Fruit fly (Drosophila melanogaster) whole organism, embryonic: Measurements from ENCODE around the gene CG18265.
A peak's percentile ranks its signal among the peaks of the same experiment; 100 is the strongest.

ENCODE experiments used
- Adf1 ChIP-seq: fragments of 200-800 bp; sonication (Bioruptor generic); IDR thresholded peaks from 2 replicates; pipeline ENCODE4 v1.3.6; 2022; ENCODE audit warnings: missing biosample characterization, missing genetic modification characterization
- Atf-2 ChIP-seq: fragments of 200-800 bp; sonication (Bioruptor generic); optimal IDR thresholded peaks from 2 replicates; lab custom pipeline; 2016; ENCODE audit warnings: missing biosample characterization, missing genetic modification characterization
- Bdp1 ChIP-seq: fragments of 200-800 bp; sonication (Bioruptor generic); optimal IDR thresholded peaks from 3 replicates; lab custom pipeline; 2016; ENCODE audit warnings: missing biosample characterization, missing genetic modification characterization
- CG10267 ChIP-seq: fragments of 200-800 bp; sonication (Bioruptor generic); optimal IDR thresholded peaks from 2 replicates; lab custom pipeline; 2018; ENCODE audit warnings: missing biosample characterization, mild to moderate bottlenecking, missing genetic modification characterization, moderate library complexity
- CG10274 ChIP-seq: fragments of 200-800 bp; sonication (Bioruptor generic); optimal IDR thresholded peaks from 3 replicates; lab custom pipeline; 2017; ENCODE audit warnings: missing biosample characterization, mild to moderate bottlenecking, missing genetic modification characterization
- CG10979 ChIP-seq: fragments of 200-800 bp; sonication (Bioruptor generic); optimal IDR thresholded peaks from 2 replicates; lab custom pipeline; 2018; ENCODE audit warnings: missing biosample characterization, mild to moderate bottlenecking, missing genetic modification characterization, moderate library complexity
- CG12219 ChIP-seq: fragments of 200-800 bp; sonication (Bioruptor generic); optimal IDR thresholded peaks from 3 replicates; lab custom pipeline; 2018; ENCODE audit warnings: missing biosample characterization, mild to moderate bottlenecking, missing genetic modification characterization
- CG13296 ChIP-seq: fragments of 200-800 bp; sonication (Bioruptor generic); optimal IDR thresholded peaks from 3 replicates; lab custom pipeline; 2018; ENCODE audit warnings: missing biosample characterization, mild to moderate bottlenecking, missing genetic modification characterization
- CG13624 ChIP-seq: fragments of 200-800 bp; sonication (Bioruptor generic); optimal IDR thresholded peaks from 2 replicates; lab custom pipeline; 2016; ENCODE audit warnings: missing biosample characterization, missing genetic modification characterization
- CG16815 ChIP-seq: fragments of 200-800 bp; sonication (Bioruptor generic); optimal IDR thresholded peaks from 3 replicates; lab custom pipeline; 2017; ENCODE audit warnings: missing biosample characterization, mild to moderate bottlenecking, missing genetic modification characterization
- CG1792 ChIP-seq: fragments of 200-800 bp; sonication (Bioruptor generic); optimal IDR thresholded peaks from 2 replicates; lab custom pipeline; 2016; ENCODE audit warnings: missing biosample characterization, missing genetic modification characterization
- CG18619 ChIP-seq: fragments of 200-800 bp; sonication (Bioruptor generic); optimal IDR thresholded peaks from 3 replicates; lab custom pipeline; 2017; ENCODE audit warnings: missing biosample characterization, mild to moderate bottlenecking, missing genetic modification characterization
- CG2129 ChIP-seq: fragments of 200-800 bp; sonication (Bioruptor generic); IDR thresholded peaks from 2 replicates; pipeline ENCODE4 v1.3.6; 2022; ENCODE audit warnings: missing biosample characterization, missing genetic modification characterization; ENCODE audit not compliant: partially characterized antibody
- CG2202 ChIP-seq: fragments of 200-800 bp; sonication (Bioruptor generic); optimal IDR thresholded peaks from 2 replicates; lab custom pipeline; 2018; ENCODE audit warnings: missing biosample characterization, mild to moderate bottlenecking, missing genetic modification characterization
- CG31224 ChIP-seq: fragments of 200-800 bp; sonication (Bioruptor generic); IDR thresholded peaks from 2 replicates; pipeline ENCODE4 v1.3.6; 2022; ENCODE audit warnings: missing biosample characterization, missing genetic modification characterization
- CG3995 ChIP-seq: fragments of 200-800 bp; sonication (Bioruptor generic); optimal IDR thresholded peaks from 3 replicates; lab custom pipeline; 2016; ENCODE audit warnings: missing biosample characterization, missing genetic modification characterization
- CG4424 ChIP-seq: fragments of 200-800 bp; sonication (Bioruptor generic); optimal IDR thresholded peaks from 3 replicates; lab custom pipeline; 2016; ENCODE audit warnings: missing biosample characterization, missing genetic modification characterization
- CG5953 ChIP-seq: fragments of 200-800 bp; sonication (Bioruptor generic); IDR thresholded peaks from 2 replicates; pipeline ENCODE4 v1.3.6; 2022; ENCODE audit warnings: missing biosample characterization, missing genetic modification characterization
- CG6683 ChIP-seq: fragments of 200-800 bp; sonication (Bioruptor generic); optimal IDR thresholded peaks from 2 replicates; lab custom pipeline; 2017; ENCODE audit warnings: missing biosample characterization, mild to moderate bottlenecking, missing genetic modification characterization, missing genetic modification reagents
- CG6689 ChIP-seq: fragments of 200-800 bp; sonication (Bioruptor generic); IDR thresholded peaks from 2 replicates; pipeline ENCODE4 v1.3.6; 2022; ENCODE audit warnings: missing biosample characterization, missing genetic modification characterization
- CG7987 ChIP-seq: fragments of 200-800 bp; sonication (Bioruptor generic); optimal IDR thresholded peaks from 2 replicates; lab custom pipeline; 2018; ENCODE audit warnings: missing biosample characterization, mild to moderate bottlenecking, missing genetic modification characterization, moderate library complexity
- CTCF ChIP-seq: fragments of 200-800 bp; sonication (Bioruptor generic); optimal IDR thresholded peaks from 2 replicates; lab custom pipeline; 2017; ENCODE audit warnings: missing biosample characterization, mild to moderate bottlenecking, missing genetic modification characterization, moderate library complexity
- Camta ChIP-seq: fragments of 200-800 bp; sonication (Bioruptor generic); optimal IDR thresholded peaks from 2 replicates; lab custom pipeline; 2016; ENCODE audit warnings: missing biosample characterization, missing genetic modification characterization
- D19A ChIP-seq: fragments of 200-800 bp; optimal IDR thresholded peaks from 3 replicates; lab custom pipeline; 2019; ENCODE audit warnings: missing biosample characterization, mild to moderate bottlenecking, missing genetic modification characterization, moderate library complexity
- Dbx ChIP-seq: fragments of 200-800 bp; sonication (Bioruptor generic); IDR thresholded peaks from 3 replicates; pipeline ENCODE4 v1.3.6; 2022; ENCODE audit warnings: missing biosample characterization, missing genetic modification characterization
- Elba2 ChIP-seq: fragments of 200-800 bp; sonication (Bioruptor generic); optimal IDR thresholded peaks from 3 replicates; lab custom pipeline; 2016; ENCODE audit warnings: missing biosample characterization, missing genetic modification characterization
- HLH54F ChIP-seq: fragments of 200-800 bp; sonication (Bioruptor generic); optimal IDR thresholded peaks from 3 replicates; lab custom pipeline; 2016; ENCODE audit warnings: missing biosample characterization, missing genetic modification characterization
- Kr ChIP-seq: fragments of 200-800 bp; sonication (Bioruptor generic); optimal IDR thresholded peaks from 2 replicates; lab custom pipeline; 2017; ENCODE audit warnings: missing biosample characterization, mild to moderate bottlenecking, missing genetic modification characterization
- Med ChIP-seq: fragments of 200-800 bp; sonication (Bioruptor generic); peaks from one replicate; lab custom pipeline; 2016; ENCODE audit warnings: missing biosample characterization, missing genetic modification characterization, mild to moderate bottlenecking, inconsistent platforms, moderate library complexity
- NC2β ChIP-seq: fragments of 200-800 bp; sonication (Bioruptor generic); optimal IDR thresholded peaks from 2 replicates; lab custom pipeline; 2016; ENCODE audit warnings: missing biosample characterization, missing genetic modification characterization
- Nf-YA ChIP-seq: fragments of 200-800 bp; sonication (Bioruptor generic); IDR thresholded peaks from 2 replicates; pipeline ENCODE4 v1.3.6; 2022; ENCODE audit warnings: missing biosample characterization, missing genetic modification characterization
- Sry-β ChIP-seq: fragments of 200-800 bp; sonication (Bioruptor generic); optimal IDR thresholded peaks from 2 replicates; lab custom pipeline; 2018; ENCODE audit warnings: missing biosample characterization, mild to moderate bottlenecking, missing genetic modification characterization, moderate library complexity
- abd-A ChIP-seq: fragments of 200-800 bp; sonication (Bioruptor generic); optimal IDR thresholded peaks from 3 replicates; lab custom pipeline; 2019; ENCODE audit warnings: missing biosample characterization, mild to moderate bottlenecking, missing genetic modification characterization, moderate library complexity
- aop ChIP-seq: fragments of 200-800 bp; sonication (Bioruptor generic); IDR thresholded peaks from 2 replicates; pipeline ENCODE4 v1.3.6; 2022; ENCODE audit warnings: missing biosample characterization, missing genetic modification characterization
- ap ChIP-seq: fragments of 200-800 bp; sonication (Bioruptor generic); IDR thresholded peaks from 2 replicates; pipeline ENCODE4 v1.3.6; 2022; ENCODE audit warnings: missing biosample characterization, missing genetic modification characterization
- bbx ChIP-seq: fragments of 200-800 bp; sonication (Bioruptor generic); IDR thresholded peaks from 2 replicates; pipeline ENCODE4 v1.3.6; 2022; ENCODE audit warnings: missing biosample characterization, missing genetic modification characterization; ENCODE audit not compliant: partially characterized antibody
- cas ChIP-seq: fragments of 200-800 bp; sonication (Bioruptor generic); IDR thresholded peaks from 2 replicates; pipeline ENCODE4 v1.3.6; 2022; ENCODE audit warnings: missing biosample characterization, missing genetic modification characterization
- cato ChIP-seq: fragments of 200-800 bp; sonication (Bioruptor generic); optimal IDR thresholded peaks from 2 replicates; lab custom pipeline; 2016; ENCODE audit warnings: missing biosample characterization, missing genetic modification characterization, borderline replicate concordance
- chinmo ChIP-seq: fragments of 200-800 bp; sonication (Bioruptor generic); IDR thresholded peaks from 4 replicates; pipeline ENCODE4 v1.3.6; 2022; ENCODE audit warnings: missing biosample characterization, missing genetic modification characterization; ENCODE audit not compliant: partially characterized antibody
- lbe ChIP-seq: fragments of 200-800 bp; sonication (Bioruptor generic); optimal IDR thresholded peaks from 2 replicates; lab custom pipeline; 2016; ENCODE audit warnings: missing biosample characterization, mild to moderate bottlenecking, missing genetic modification characterization
- lola ChIP-seq, 3 experiments: fragments of >200 bp in 2 of 3; fragments of 200-800 bp in 1 of 3; sonication (Bioruptor generic) in 1 of 3; optimal IDR thresholded peaks; 2 replicates each; lab custom pipeline; 2017 to 2019; ENCODE audit warnings: missing biosample characterization in 3 of 3, missing genetic modification characterization in 3 of 3, mild to moderate bottlenecking in 1 of 3, moderate library complexity in 1 of 3
- mam ChIP-seq: fragments of 200-800 bp; sonication (Bioruptor generic); optimal IDR thresholded peaks from 3 replicates; lab custom pipeline; 2016; ENCODE audit warnings: missing biosample characterization, missing genetic modification characterization
- nau ChIP-seq: fragments of 200-800 bp; sonication (Bioruptor generic); optimal IDR thresholded peaks from 3 replicates; lab custom pipeline; 2017; ENCODE audit warnings: missing biosample characterization, mild to moderate bottlenecking, missing genetic modification characterization, missing genetic modification reagents
- ranshi ChIP-seq: fragments of 200-800 bp; sonication (Bioruptor generic); IDR thresholded peaks from 2 replicates; pipeline ENCODE4 v1.3.6; 2022; ENCODE audit warnings: missing biosample characterization, missing genetic modification characterization
- row ChIP-seq: fragments of 200-800 bp; sonication (Bioruptor generic); IDR thresholded peaks from 3 replicates; pipeline ENCODE4 v1.3.6; 2022; ENCODE audit warnings: missing biosample characterization, missing genetic modification characterization
- sim ChIP-seq: fragments of 200-800 bp; sonication (Bioruptor generic); IDR thresholded peaks from 2 replicates; pipeline ENCODE4 v1.3.6; 2022; ENCODE audit warnings: missing biosample characterization, missing genetic modification characterization
- sima ChIP-seq: fragments of 200-800 bp; sonication (Bioruptor generic); optimal IDR thresholded peaks from 2 replicates; lab custom pipeline; 2016; ENCODE audit warnings: missing biosample characterization, missing genetic modification characterization
- ssp ChIP-seq: fragments of 200-800 bp; sonication (Bioruptor generic); IDR thresholded peaks from 2 replicates; pipeline ENCODE4 v1.3.6; 2022; ENCODE audit warnings: missing biosample characterization, missing genetic modification characterization
- tna ChIP-seq: fragments of 200-800 bp; sonication (Bioruptor generic); IDR thresholded peaks from 2 replicates; pipeline ENCODE4 v1.3.6; 2022; ENCODE audit warnings: missing biosample characterization, missing genetic modification characterization; ENCODE audit not compliant: partially characterized antibody
- wek ChIP-seq: fragments of 200-800 bp; sonication (Bioruptor generic); optimal IDR thresholded peaks from 3 replicates; lab custom pipeline; 2018; ENCODE audit warnings: missing biosample characterization, mild to moderate bottlenecking, missing genetic modification characterization, moderate library complexity

The CG18265 gene

dm6 chr3L:17415967-17416749 lies 23.0 kb upstream of the CG18265 start (continued):
- no peak for TF ChIP-seq chinmo (GFP tag; lab: Robert Waterston, UW)
- TF ChIP-seq aop: no peak
- peak; percentile 75 for TF ChIP-seq CG10267 (tag; lab: Kevin White, UChicago)
- no peak for TF ChIP-seq CG6683 (GFP tag; lab: Kevin White, UChicago)
- TF ChIP-seq CG10979 (tag; lab: Kevin White, UChicago): peak; percentile 83
- no peak for TF ChIP-seq CTCF (GFP tag; lab: Kevin White, UChicago)
- TF ChIP-seq nau (GFP tag; lab: Kevin White, UChicago): no peak
- peak; percentile 57; the same call in 1 of the 3 replicates for TF ChIP-seq row (GFP tag; lab: Robert Waterston, UW)
- peak; percentile 69 for TF ChIP-seq CG16815 (GFP tag; lab: Kevin White, UChicago)
- no peak for TF ChIP-seq sim (GFP tag; lab: Robert Waterston, UW)
- TF ChIP-seq mam (GFP tag; lab: Kevin White, UChicago): peak; percentile 13
- peak; percentile 38 for TF ChIP-seq HLH54F (GFP tag; lab: Kevin White, UChicago)
- peak; percentile 69 for TF ChIP-seq CG2202 (tag; lab: Kevin White, UChicago)
- peak in 1 of 3 experiments; percentile 86 for TF ChIP-seq lola (GFP tag; optimal IDR thresholded peaks at IDR 0.05; lab: Kevin White, UChicago)
- TF ChIP-seq lbe (GFP tag; lab: Kevin White, UChicago): no peak
- TF ChIP-seq CG31224 (GFP tag; lab: Robert Waterston, UW): no peak
- TF ChIP-seq tna: no peak
- no peak for TF ChIP-seq bbx (GFP tag; lab: Robert Waterston, UW)
- no peak for TF ChIP-seq Sry-β (GFP tag; lab: Kevin White, UChicago)
- no peak for TF ChIP-seq CG13624 (GFP tag; lab: Kevin White, UChicago)
- TF ChIP-seq Atf-2 (GFP tag; lab: Kevin White, UChicago): peak; percentile 8
- TF ChIP-seq CG10274 (GFP tag; lab: Kevin White, UChicago): no peak
- peak; percentile 43 for TF ChIP-seq D19A
- TF ChIP-seq CG12219 (GFP tag; lab: Kevin White, UChicago): no peak
- TF ChIP-seq Dbx (GFP tag; lab: Robert Waterston, UW): 0 out of 3 replicates have a peak, but pooled peaks have one; percentile 10
- TF ChIP-seq Elba2: peak; percentile 83
- TF ChIP-seq CG18619 (GFP tag; lab: Kevin White, UChicago): peak; percentile 12
- no peak for TF ChIP-seq cas (GFP tag; lab: Robert Waterston, UW)
- peak; percentile 86 for TF ChIP-seq Med (GFP tag; lab: Kevin White, UChicago)
- TF ChIP-seq ap: no peak
- TF ChIP-seq CG2129 (GFP tag; lab: Robert Waterston, UW): no peak
- TF ChIP-seq CG5953: no peak
- TF ChIP-seq CG3995 (GFP tag; lab: Kevin White, UChicago): no peak
- TF ChIP-seq wek (GFP tag; lab: Kevin White, UChicago): no peak
- TF ChIP-seq Nf-YA (GFP tag; lab: Robert Waterston, UW): no peak
- peak; percentile 76 for TF ChIP-seq NC2β (GFP tag; lab: Kevin White, UChicago)
- TF ChIP-seq CG13296 (GFP tag; lab: Kevin White, UChicago): no peak
- TF ChIP-seq CG4424 (GFP tag; lab: Kevin White, UChicago): peak; percentile 65
- TF ChIP-seq Bdp1: no peak
- TF ChIP-seq CG1792 (GFP tag; lab: Kevin White, UChicago): no peak
- no peak for TF ChIP-seq Adf1 (GFP tag; lab: Robert Waterston, UW)
- no peak for TF ChIP-seq Camta (GFP tag; lab: Kevin White, UChicago)
- no peak for TF ChIP-seq sima (GFP tag; lab: Kevin White, UChicago)
- TF ChIP-seq Kr: peak; percentile 50
- TF ChIP-seq ssp (GFP tag; lab: Robert Waterston, UW): no peak
- no peak for TF ChIP-seq abd-A (tag; lab: Kevin White, UChicago)
- TF ChIP-seq cato (GFP tag; lab: Kevin White, UChicago): no peak
- peak; percentile 49 for TF ChIP-seq CG6689 (GFP tag; lab: Robert Waterston, UW)
- no peak for TF ChIP-seq CG7987 (GFP tag; lab: Kevin White, UChicago)
- TF ChIP-seq ranshi (GFP tag; lab: Robert Waterston, UW): no peak; the same call in 1 of the 2 replicates
